Fruit fly (Drosophila melanogaster): ENCODE results near the gene CG11586.

The CG11586 gene

dm6 chr3L:4259102-4259558 lies 3.1 kb downstream of the CG11586 start, which contains the start of the genes CG15011 and CG1309 (continued):
- TF ChIP-seq sug (tag; optimal IDR thresholded peaks at IDR 0.05), result peak; percentile 92
- peak; percentile 81 for TF ChIP-seq CG1647 (GFP tag; optimal IDR thresholded peaks at IDR 0.05)
- TF ChIP-seq CG1233 (GFP tag; optimal IDR thresholded peaks at IDR 0.05), result peak; percentile 71
- TF ChIP-seq nerfin-2 (GFP tag; IDR thresholded peaks at IDR 0.05; ENCODE audit: partially characterized antibody), result no peak
- peak; percentile 83 for TF ChIP-seq tin (GFP tag; optimal IDR thresholded peaks at IDR 0.05)
- TF ChIP-seq Fer2 (tag; optimal IDR thresholded peaks at IDR 0.05), result peak; percentile 78
- TF ChIP-seq E2f1 (GFP tag; IDR thresholded peaks at IDR 0.05), result peak; percentile 68
- peak; percentile 66 for TF ChIP-seq GATAe (GFP tag; conservative IDR thresholded peaks at IDR 0.05)
- TF ChIP-seq CG1602 (GFP tag; optimal IDR thresholded peaks at IDR 0.05), result peak; percentile 86
- TF ChIP-seq caup (GFP tag; optimal IDR thresholded peaks at IDR 0.05; ENCODE audit: severe bottlenecking), result peak; percentile 68
- TF ChIP-seq MTF-1 (GFP tag; optimal IDR thresholded peaks at IDR 0.05; ENCODE audit: borderline replicate concordance), result no peak
- peak; percentile 14 for TF ChIP-seq kah (GFP tag; optimal IDR thresholded peaks at IDR 0.05)
- no peak for TF ChIP-seq pros (GFP tag; optimal IDR thresholded peaks at IDR 0.05)
- TF ChIP-seq CG11398 (GFP tag; optimal IDR thresholded peaks at IDR 0.05), result peak; percentile 65
- peak; percentile 81 for TF ChIP-seq CG4854 (GFP tag; optimal IDR thresholded peaks at IDR 0.05)
- peak; percentile 80 for TF ChIP-seq Mes4 (GFP tag; optimal IDR thresholded peaks at IDR 0.05)
- peak; percentile 81 for TF ChIP-seq Hmr (GFP tag; optimal IDR thresholded peaks at IDR 0.05)
- TF ChIP-seq Drgx (GFP tag; IDR thresholded peaks at IDR 0.05), result peak; percentile 75
- peak; percentile 31 for TF ChIP-seq tup (GFP tag; optimal IDR thresholded peaks at IDR 0.05)
- peak; percentile 79 for TF ChIP-seq stwl (tag; optimal IDR thresholded peaks at IDR 0.05)
- TF ChIP-seq abd-A (tag; optimal IDR thresholded peaks at IDR 0.05), result peak; percentile 85
- peak; percentile 87 for TF ChIP-seq CG12155 (GFP tag; optimal IDR thresholded peaks at IDR 0.05)
- TF ChIP-seq CG10209 (GFP tag; optimal IDR thresholded peaks at IDR 0.05), result peak; percentile 77
- TF ChIP-seq CG15514 (GFP tag; optimal IDR thresholded peaks at IDR 0.05), result peak; percentile 100
- peak; percentile 54 for TF ChIP-seq Vsx1 (GFP tag; optimal IDR thresholded peaks at IDR 0.05)
- TF ChIP-seq corto (GFP tag; optimal IDR thresholded peaks at IDR 0.05), result no peak
- peak; percentile 85 for TF ChIP-seq NC2β (GFP tag; optimal IDR thresholded peaks at IDR 0.05)
- peak; percentile 84 for TF ChIP-seq slou (GFP tag; optimal IDR thresholded peaks at IDR 0.05)
- peak; percentile 87 for TF ChIP-seq CG9932 (GFP tag; IDR thresholded peaks at IDR 0.05)
- TF ChIP-seq HLH4C (GFP tag; IDR thresholded peaks at IDR 0.05; ENCODE audit: partially characterized antibody), result no peak
- TF ChIP-seq ems (GFP tag; optimal IDR thresholded peaks at IDR 0.05), result peak; percentile 81
- TF ChIP-seq CG4730 (GFP tag; IDR thresholded peaks at IDR 0.05), result peak; percentile 43
- peak; percentile 87 for TF ChIP-seq maf-S (GFP tag; optimal IDR thresholded peaks at IDR 0.05)
- peak; percentile 85 for TF ChIP-seq Chrac-16 (GFP tag; optimal IDR thresholded peaks at IDR 0.05)
- TF ChIP-seq aop (GFP tag; IDR thresholded peaks at IDR 0.05), result no peak
- peak; percentile 56 for TF ChIP-seq H2.0 (GFP tag; IDR thresholded peaks at IDR 0.05)
- TF ChIP-seq Ets97D (GFP tag; optimal IDR thresholded peaks at IDR 0.05), result peak; percentile 58
- TF ChIP-seq CG10959 (GFP tag; IDR thresholded peaks at IDR 0.05), result peak; percentile 22; the same call in 1 of the 2 replicates
- peak; percentile 85 for TF ChIP-seq Atf3 (GFP tag; optimal IDR thresholded peaks at IDR 0.05)
- no peak for TF ChIP-seq CTCF (GFP tag; optimal IDR thresholded peaks at IDR 0.05)
- no peak for TF ChIP-seq tll (GFP tag; optimal IDR thresholded peaks at IDR 0.05)
- TF ChIP-seq CG13624 (GFP tag; optimal IDR thresholded peaks at IDR 0.05), result peak; percentile 88
- TF ChIP-seq CG18476 (GFP tag; optimal IDR thresholded peaks at IDR 0.05), result peak; percentile 70
- TF ChIP-seq CG10267 (tag; optimal IDR thresholded peaks at IDR 0.05), result peak; percentile 81
- TF ChIP-seq Nf-YA (GFP tag; IDR thresholded peaks at IDR 0.05), result no peak
- peak; percentile 67 for TF ChIP-seq CG12104 (GFP tag; optimal IDR thresholded peaks at IDR 0.05)
- TF ChIP-seq ham (GFP tag; IDR thresholded peaks at IDR 0.05), result 0 out of 2 replicates have a peak, but pooled peaks have one; percentile 35
- TF ChIP-seq fu2 (GFP tag; optimal IDR thresholded peaks at IDR 0.05), result peak; percentile 81
- peak; percentile 87 for TF ChIP-seq da (GFP tag; optimal IDR thresholded peaks at IDR 0.05)
- no peak for TF ChIP-seq CG6175 (GFP tag; IDR thresholded peaks at IDR 0.05)
- peak; percentile 93 for TF ChIP-seq trem (tag; optimal IDR thresholded peaks at IDR 0.05)

Data from whole organism, embryonic.